Worm (Caenorhabditis elegans) whole organism, L3 larva: ENCODE measurements around the gene lgc-22.

Source experiments
- ZK546.5 ChIP-seq: sonication (generic microtip); optimal IDR thresholded peaks from 2 replicates; lab custom pipeline; 2017; ENCODE audit warnings: missing biosample characterization, missing genetic modification characterization
- aly-2 ChIP-seq: fragments of 150-350 bp; optimal IDR thresholded peaks from 2 replicates; lab custom pipeline; 2014; ENCODE audit warnings: missing biosample characterization, missing genetic modification characterization
- ama-1 ChIP-seq: fragments of 150-350 bp; optimal IDR thresholded peaks from 2 replicates; lab custom pipeline; 2018
- ceh-16 ChIP-seq: sonication (generic microtip); optimal IDR thresholded peaks from 2 replicates; lab custom pipeline; 2017; ENCODE audit warnings: missing biosample characterization, missing genetic modification characterization
- ceh-28 ChIP-seq: fragments of 150-350 bp; optimal IDR thresholded peaks from 2 replicates; lab custom pipeline; 2014; ENCODE audit warnings: missing biosample characterization, missing genetic modification reagents, missing genetic modification characterization
- ceh-82 ChIP-seq: fragments of 150-350 bp; optimal IDR thresholded peaks from 2 replicates; lab custom pipeline; 2014; ENCODE audit warnings: missing biosample characterization, missing genetic modification characterization
- ceh-9 ChIP-seq: sonication (generic microtip); optimal IDR thresholded peaks from 2 replicates; lab custom pipeline; 2018; ENCODE audit warnings: missing biosample characterization, missing genetic modification characterization
- daf-12 ChIP-seq: fragments of 150-350 bp; optimal IDR thresholded peaks from 2 replicates; lab custom pipeline; 2014; ENCODE audit warnings: missing biosample characterization, missing genetic modification reagents, missing genetic modification characterization
- egl-27 ChIP-seq: sonication (generic microtip); optimal IDR thresholded peaks from 4 replicates; lab custom pipeline; 2017; ENCODE audit warnings: missing biosample characterization, missing genetic modification reagents, missing genetic modification characterization
- egl-5 ChIP-seq: fragments of 150-350 bp; optimal IDR thresholded peaks from 2 replicates; lab custom pipeline; 2017; ENCODE audit warnings: missing biosample characterization, missing genetic modification reagents, missing genetic modification characterization, inconsistent platforms
- elt-1 ChIP-seq: fragments of 150-350 bp; optimal IDR thresholded peaks from 2 replicates; lab custom pipeline; 2014; ENCODE audit warnings: missing biosample characterization, missing genetic modification characterization
- elt-2 ChIP-seq: sonication (generic microtip); optimal IDR thresholded peaks from 2 replicates; lab custom pipeline; 2016; ENCODE audit warnings: missing genetic modification reagents, mild to moderate bottlenecking, missing genetic modification characterization, missing compliant biosample characterization
- elt-3 ChIP-seq, 3 experiments: fragments of 150-350 bp in 1 of 3; sonication (generic microtip) in 2 of 3; optimal IDR thresholded peaks; 2 replicates in 2 of 3; 4 replicates in 1 of 3; lab custom pipeline; 2014 to 2017; ENCODE audit warnings: missing biosample characterization in 3 of 3, missing genetic modification characterization in 3 of 3
- fkh-10 ChIP-seq: sonication (generic microtip); optimal IDR thresholded peaks from 2 replicates; lab custom pipeline; 2017; ENCODE audit warnings: missing biosample characterization, missing genetic modification reagents, missing genetic modification characterization
- fos-1 ChIP-seq: fragments of 150-350 bp; optimal IDR thresholded peaks from 2 replicates; lab custom pipeline; 2014; ENCODE audit warnings: missing biosample characterization, missing genetic modification characterization
- hmg-11 ChIP-seq: sonication (generic microtip); optimal IDR thresholded peaks from 2 replicates; lab custom pipeline; 2016; ENCODE audit warnings: missing genetic modification characterization, missing compliant biosample characterization
- jun-1 ChIP-seq: fragments of 150-350 bp; optimal IDR thresholded peaks from 2 replicates; lab custom pipeline; 2014; ENCODE audit warnings: missing biosample characterization, missing genetic modification reagents, missing genetic modification characterization
- lin-15B ChIP-seq: fragments of 150-350 bp; optimal IDR thresholded peaks from 2 replicates; lab custom pipeline; 2014; ENCODE audit warnings: missing biosample characterization, missing genetic modification characterization
- lin-39 ChIP-seq: fragments of 150-350 bp; optimal IDR thresholded peaks from 2 replicates; lab custom pipeline; 2018; ENCODE audit warnings: missing biosample characterization, missing genetic modification reagents, missing genetic modification characterization
- lsy-12 ChIP-seq: sonication (generic microtip); optimal IDR thresholded peaks from 2 replicates; lab custom pipeline; 2016; ENCODE audit warnings: mild to moderate bottlenecking, missing genetic modification characterization, missing compliant biosample characterization
- mml-1 ChIP-seq: fragments of 150-350 bp; sonication (generic microtip); optimal IDR thresholded peaks from 3 replicates; lab custom pipeline; 2014; ENCODE audit warnings: missing biosample characterization, missing genetic modification characterization
- nhr-11 ChIP-seq: fragments of 150-350 bp; optimal IDR thresholded peaks from 2 replicates; lab custom pipeline; 2014; ENCODE audit warnings: missing biosample characterization, missing genetic modification characterization
- nhr-12 ChIP-seq: fragments of 150-350 bp; optimal IDR thresholded peaks from 2 replicates; lab custom pipeline; 2014; ENCODE audit warnings: missing biosample characterization, missing genetic modification characterization
- nhr-23 ChIP-seq: fragments of 150-350 bp; optimal IDR thresholded peaks from 2 replicates; lab custom pipeline; 2014; ENCODE audit warnings: missing biosample characterization, missing genetic modification reagents, missing genetic modification characterization
- nhr-237 ChIP-seq: fragments of 150-350 bp; optimal IDR thresholded peaks from 2 replicates; lab custom pipeline; 2014; ENCODE audit warnings: missing biosample characterization, missing genetic modification characterization
- nhr-25 ChIP-seq: sonication (generic microtip); optimal IDR thresholded peaks from 2 replicates; lab custom pipeline; 2017; ENCODE audit warnings: missing biosample characterization, missing genetic modification characterization
- nhr-77 ChIP-seq: fragments of 150-350 bp; optimal IDR thresholded peaks from 2 replicates; lab custom pipeline; 2014; ENCODE audit warnings: missing biosample characterization, missing genetic modification characterization
- pha-4 ChIP-seq: fragments of 150-350 bp; optimal IDR thresholded peaks from 2 replicates; lab custom pipeline; 2014; ENCODE audit warnings: missing biosample characterization, missing genetic modification reagents, missing genetic modification characterization
- pqm-1 ChIP-seq: fragments of 150-350 bp; optimal IDR thresholded peaks from 2 replicates; lab custom pipeline; 2017; ENCODE audit warnings: missing biosample characterization, missing genetic modification characterization, inconsistent platforms
- sea-2 ChIP-seq: fragments of 150-350 bp; sonication (generic microtip); optimal IDR thresholded peaks from 4 replicates; lab custom pipeline; 2014; ENCODE audit warnings: missing biosample characterization, missing genetic modification reagents, missing genetic modification characterization
- skn-1 ChIP-seq: fragments of 150-350 bp; optimal IDR thresholded peaks from 2 replicates; lab custom pipeline; 2014; ENCODE audit warnings: missing biosample characterization, missing genetic modification characterization
- snpc-4 ChIP-seq: fragments of 150-350 bp; optimal IDR thresholded peaks from 2 replicates; lab custom pipeline; 2014; ENCODE audit warnings: missing biosample characterization, missing genetic modification characterization
- tbx-2 ChIP-seq: sonication (generic microtip); optimal IDR thresholded peaks from 2 replicates; lab custom pipeline; 2016; ENCODE audit warnings: mild to moderate bottlenecking, missing genetic modification characterization, missing compliant biosample characterization
- unc-39 ChIP-seq: sonication (generic microtip); optimal IDR thresholded peaks from 4 replicates; lab custom pipeline; 2017; ENCODE audit warnings: missing biosample characterization, missing genetic modification characterization
- unc-62 ChIP-seq: fragments of 150-350 bp; sonication (generic microtip); optimal IDR thresholded peaks from 4 replicates; lab custom pipeline; 2014; ENCODE audit warnings: missing biosample characterization, missing genetic modification reagents, missing genetic modification characterization
- zag-1 ChIP-seq: fragments of 150-350 bp; optimal IDR thresholded peaks from 2 replicates; lab custom pipeline; 2014; ENCODE audit warnings: missing biosample characterization, missing genetic modification characterization
- ztf-4 ChIP-seq: fragments of 150-350 bp; optimal IDR thresholded peaks from 2 replicates; lab custom pipeline; 2014; ENCODE audit warnings: missing biosample characterization, missing genetic modification characterization

The lgc-22 gene

ce11 chrIV:4265951-4266350, 35.2 kb upstream of the lgc-22 start:
- no peak for TF ChIP-seq nhr-237 (tag; lab: Kevin White, UChicago)

DNA sequence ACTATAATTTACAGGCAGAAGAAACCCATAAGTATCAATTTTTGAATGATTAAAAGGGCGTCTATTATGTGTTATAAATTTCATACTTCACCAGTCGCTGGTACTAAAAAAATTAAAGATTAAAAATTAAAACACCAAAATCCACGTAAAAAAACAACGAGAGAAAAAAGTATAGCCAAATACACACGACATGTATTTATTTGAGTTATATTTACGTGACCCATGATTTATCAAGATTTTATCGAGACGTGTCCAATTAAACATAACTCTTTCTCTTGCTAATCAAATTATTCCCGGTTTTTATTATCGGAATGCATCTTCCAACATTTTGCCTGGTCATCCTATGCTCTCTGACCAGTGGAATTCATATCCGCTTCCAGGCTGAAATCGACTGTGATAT, 33.8 kb upstream of the lgc-22 start, which contains the start of gene F36A4.4:
Gene F36A4.4 (plus strand): TSS at position 301 of the 400 bp plus-strand sequence.
- TF ChIP-seq ZK546.5 (no peak), aly-2 (tag; lab: Kevin White, UChicago) (no peak), lsy-12 (tag; lab: Kevin White, UChicago) (no peak), snpc-4 (tag; lab: Kevin White, UChicago) (no peak), jun-1 (tag; lab: Kevin White, UChicago) (no peak), mml-1 (tag; lab: Kevin White, UChicago) (no peak), daf-12 (tag; lab: Kevin White, UChicago) (no peak), elt-1 (tag; lab: Kevin White, UChicago) (no peak), sea-2 (no peak), pqm-1 (tag; lab: Kevin White, UChicago) (no peak), egl-27 (tag; lab: Kevin White, UChicago) (no peak), nhr-12 (tag; lab: Kevin White, UChicago) (no peak), ceh-28 (no peak), tbx-2 (tag; lab: Kevin White, UChicago) (no peak), ceh-82 (no peak), nhr-11 (tag; lab: Kevin White, UChicago) (no peak)

ce11 chrIV:4269308-4269707, 31.8 kb upstream of the lgc-22 start, which contains the start of gene F36A4.3:
TSS of gene F36A4.3 (plus strand) at chrIV:4269608.
- TF ChIP-seq ZK546.5, result no peak
- TF ChIP-seq fos-1 (tag; lab: Kevin White, UChicago), result no peak
- TF ChIP-seq ceh-9, result no peak
- no peak for TF ChIP-seq unc-39 (tag; lab: Kevin White, UChicago)
- no peak for TF ChIP-seq lin-15B (tag; lab: Kevin White, UChicago)
- TF ChIP-seq ama-1 (lab: Kevin White, UChicago), result no peak
- no peak for TF ChIP-seq ceh-82
- TF ChIP-seq daf-12 (tag; lab: Kevin White, UChicago), result no peak
- no peak for TF ChIP-seq nhr-23 (tag; lab: Kevin White, UChicago)
- no peak for TF ChIP-seq hmg-11 (tag; lab: Kevin White, UChicago)
- TF ChIP-seq lsy-12 (tag; lab: Kevin White, UChicago), result no peak
- no peak for TF ChIP-seq egl-5 (tag; lab: Kevin White, UChicago)
- TF ChIP-seq elt-3 (tag; optimal IDR thresholded peaks at IDR 0.05; lab: Kevin White, UChicago), result no peak
- no peak for TF ChIP-seq sea-2
- TF ChIP-seq nhr-11 (tag; lab: Kevin White, UChicago), result no peak
- no peak for TF ChIP-seq nhr-237 (tag; lab: Kevin White, UChicago)
- no peak for TF ChIP-seq lin-39 (tag; lab: Kevin White, UChicago)
- no peak for TF ChIP-seq nhr-12 (tag; lab: Kevin White, UChicago)
- no peak for TF ChIP-seq unc-62 (GFP tag; lab: Kevin White, UChicago)

ce11 chrIV:4270925-4271324, 30.2 kb upstream of the lgc-22 start, which contains the start of gene F36A4.2:
TSS of gene F36A4.2 (plus strand) at chrIV:4271225.
- TF ChIP-seq nhr-11 (tag; lab: Kevin White, UChicago) (no peak), skn-1 (tag; lab: Kevin White, UChicago) (no peak), nhr-25 (tag; lab: Kevin White, UChicago) (no peak), nhr-77 (no peak), pha-4 (tag; lab: Kevin White, UChicago) (no peak), fkh-10 (no peak), elt-2 (tag; lab: Kevin White, UChicago) (no peak), tbx-2 (tag; lab: Kevin White, UChicago) (no peak), ztf-4 (no peak), fos-1 (tag; lab: Kevin White, UChicago) (no peak), nhr-237 (tag; lab: Kevin White, UChicago) (no peak), ceh-16 (tag; lab: Kevin White, UChicago) (no peak), egl-27 (tag; lab: Kevin White, UChicago) (no peak), ceh-82 (no peak), mml-1 (tag; lab: Kevin White, UChicago) (no peak), ceh-9 (no peak), zag-1 (tag; lab: Kevin White, UChicago) (no peak), unc-39 (tag; lab: Kevin White, UChicago) (no peak), daf-12 (tag; lab: Kevin White, UChicago) (no peak)
